Fruit fly (Drosophila melanogaster) whole organism, pupa: ENCODE data around the gene CG33514.

Source experiments
- CG13204 ChIP-seq: fragments of 200-800 bp; sonication (Bioruptor generic); optimal IDR thresholded peaks from 2 replicates; lab custom pipeline; 2018; ENCODE audit warnings: missing biosample characterization, mild to moderate bottlenecking, missing genetic modification characterization, moderate library complexity
- CG14655 ChIP-seq: fragments of 200-800 bp; sonication (Bioruptor generic); optimal IDR thresholded peaks from 3 replicates; lab custom pipeline; 2017; ENCODE audit warnings: mild to moderate bottlenecking, missing biosample characterization, missing genetic modification reagents, missing genetic modification characterization
- CG4496 ChIP-seq: fragments of 200-800 bp; sonication (Bioruptor generic); IDR thresholded peaks from 3 replicates; pipeline ENCODE4 v1.3.6; 2022; ENCODE audit warnings: missing biosample characterization, missing genetic modification characterization
- CG8301 ChIP-seq: fragments of 200-800 bp; sonication (Bioruptor generic); optimal IDR thresholded peaks from 2 replicates; lab custom pipeline; 2018; ENCODE audit warnings: missing biosample characterization, mild to moderate bottlenecking, missing genetic modification characterization
- D1 ChIP-seq: fragments of 200-800 bp; sonication (Bioruptor generic); optimal IDR thresholded peaks from 2 replicates; lab custom pipeline; 2018; ENCODE audit warnings: missing biosample characterization, mild to moderate bottlenecking, missing genetic modification characterization, moderate library complexity
- Pif1A ChIP-seq: fragments of 200-800 bp; sonication (Bioruptor generic); optimal IDR thresholded peaks from 3 replicates; lab custom pipeline; 2016; ENCODE audit warnings: missing biosample characterization, missing genetic modification characterization
- Pif1B ChIP-seq: fragments of 200-800 bp; sonication (Bioruptor generic); optimal IDR thresholded peaks from 3 replicates; lab custom pipeline; 2016; ENCODE audit warnings: missing biosample characterization, missing genetic modification characterization

DNA sequence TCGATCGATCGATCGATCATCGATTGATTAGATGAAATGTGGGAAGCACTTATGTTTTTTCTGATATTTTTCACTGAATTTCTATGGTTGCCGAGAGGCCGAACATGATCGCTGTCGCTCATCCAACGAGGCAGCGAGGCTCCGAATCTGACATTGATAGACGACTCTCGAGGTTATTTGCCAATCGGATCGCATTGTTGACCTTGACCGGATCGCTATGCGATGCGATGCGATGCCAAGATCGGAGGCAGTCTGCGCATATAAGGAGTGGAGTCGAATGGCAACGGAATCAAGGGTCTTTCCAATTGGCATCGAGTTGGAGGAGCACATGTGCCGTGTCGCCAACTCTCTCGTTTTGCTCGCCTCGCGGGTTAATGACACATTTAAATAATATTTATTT, 25.0 kb upstream of the CG33514 start:
- TF ChIP-seq CG14655 (GFP tag; lab: Kevin White, UChicago) (no peak), CG4496 (GFP tag; lab: Robert Waterston, UW) (no peak), Pif1B (no peak), CG8301 (tag; lab: Kevin White, UChicago) (no peak), CG13204 (GFP tag; lab: Kevin White, UChicago) (no peak), D1 (tag; lab: Kevin White, UChicago) (no peak), Pif1A (GFP tag; lab: Kevin White, UChicago) (no peak)
